Worm (Caenorhabditis elegans): ENCODE measurements around the gene ttr-42.

ce11 chrX:2559979-2560378 lies 17.6 kb upstream of the ttr-42 start, which contains the start of gene F52H2.5:
- no peak for TF ChIP-seq ama-1 (optimal IDR thresholded peaks at IDR 0.05)
- TF ChIP-seq ceh-82 (tag; optimal IDR thresholded peaks at IDR 0.05), result no peak

All from whole organism, L2 larva.